Fruit fly (Drosophila melanogaster) whole organism, embryonic: Measurements from ENCODE around the gene CG15894.
A peak's percentile ranks its signal among the peaks of the same experiment; 100 is the strongest.

Experiments
- CG10274 ChIP-seq: fragments of 200-800 bp; sonication (Bioruptor generic); optimal IDR thresholded peaks from 3 replicates; lab custom pipeline; 2017; ENCODE audit warnings: missing biosample characterization, mild to moderate bottlenecking, missing genetic modification characterization
- CG11247 ChIP-seq: fragments of 200-800 bp; sonication (Bioruptor generic); IDR thresholded peaks from 2 replicates; pipeline ENCODE4 v1.3.6; 2022; ENCODE audit warnings: missing biosample characterization, missing genetic modification characterization
- CG12769 ChIP-seq: fragments of 200-800 bp; sonication (Bioruptor generic); optimal IDR thresholded peaks from 2 replicates; lab custom pipeline; 2019; ENCODE audit warnings: missing biosample characterization, mild to moderate bottlenecking, missing genetic modification characterization, moderate library complexity
- CG12942 ChIP-seq: fragments of 200-800 bp; sonication (Bioruptor generic); optimal IDR thresholded peaks from 3 replicates; lab custom pipeline; 2016; ENCODE audit warnings: missing biosample characterization, missing genetic modification characterization
- CG14667 ChIP-seq: fragments of 200-800 bp; sonication (Bioruptor generic); IDR thresholded peaks from 2 replicates; pipeline ENCODE4 v1.3.6; 2022; ENCODE audit warnings: missing biosample characterization, missing genetic modification characterization
- CG15269 ChIP-seq: fragments of 200-800 bp; sonication (Bioruptor generic); optimal IDR thresholded peaks from 2 replicates; lab custom pipeline; 2018; ENCODE audit warnings: missing biosample characterization, mild to moderate bottlenecking, missing genetic modification characterization, moderate library complexity
- CG18262 ChIP-seq: fragments of 200-800 bp; optimal IDR thresholded peaks from 3 replicates; lab custom pipeline; 2019; ENCODE audit warnings: missing biosample characterization, mild to moderate bottlenecking, missing genetic modification characterization, moderate library complexity
- CG18476 ChIP-seq: fragments of 200-800 bp; sonication (Bioruptor generic); optimal IDR thresholded peaks from 2 replicates; lab custom pipeline; 2016; ENCODE audit warnings: missing biosample characterization, mild to moderate bottlenecking, missing genetic modification characterization
- CG2875 ChIP-seq: fragments of 200-800 bp; sonication (Bioruptor generic); optimal IDR thresholded peaks from 2 replicates; lab custom pipeline; 2017; ENCODE audit warnings: missing biosample characterization, mild to moderate bottlenecking, missing genetic modification characterization, missing genetic modification reagents
- CG30403 ChIP-seq: fragments of 200-800 bp; sonication (Bioruptor generic); optimal IDR thresholded peaks from 3 replicates; lab custom pipeline; 2016; ENCODE audit warnings: missing biosample characterization, missing genetic modification characterization
- CG32532 ChIP-seq: fragments of 200-800 bp; sonication (Bioruptor generic); IDR thresholded peaks from 2 replicates; pipeline ENCODE4 v1.3.6; 2022; ENCODE audit warnings: missing biosample characterization, missing genetic modification characterization
- CG4617 ChIP-seq: fragments of 200-800 bp; sonication (Bioruptor generic); optimal IDR thresholded peaks from 3 replicates; lab custom pipeline; 2016; ENCODE audit warnings: missing biosample characterization, missing genetic modification characterization, borderline replicate concordance
- CG4820 ChIP-seq: fragments of 200-800 bp; sonication (Bioruptor generic); optimal IDR thresholded peaks from 3 replicates; lab custom pipeline; 2016; ENCODE audit warnings: missing biosample characterization, missing genetic modification characterization
- CG6254 ChIP-seq: fragments of 200-800 bp; sonication (Bioruptor generic); optimal IDR thresholded peaks from 3 replicates; lab custom pipeline; 2017; ENCODE audit warnings: mild to moderate bottlenecking, missing biosample characterization, missing genetic modification reagents, missing genetic modification characterization
- CG7928 ChIP-seq: fragments of 200-800 bp; sonication (Bioruptor generic); optimal IDR thresholded peaks from 2 replicates; lab custom pipeline; 2017; ENCODE audit warnings: missing biosample characterization, mild to moderate bottlenecking, missing genetic modification characterization
- CG7963 ChIP-seq: fragments of 200-800 bp; sonication (Bioruptor generic); IDR thresholded peaks from 3 replicates; pipeline ENCODE4 v1.3.6; 2022; ENCODE audit warnings: missing biosample characterization, missing genetic modification characterization; ENCODE audit not compliant: partially characterized antibody
- CG8290 ChIP-seq, 3 experiments: fragments of 200-800 bp; sonication (Bioruptor generic); optimal IDR thresholded peaks; 2 replicates each; lab custom pipeline; 2016 to 2019; ENCODE audit warnings: missing biosample characterization in 3 of 3, missing genetic modification characterization in 3 of 3, mild to moderate bottlenecking in 2 of 3, moderate library complexity in 1 of 3
- D ChIP-seq, 2 experiments: fragments of 200-800 bp in 1 of 2; fragments of >200 bp in 1 of 2; sonication (Bioruptor generic) in 1 of 2; optimal IDR thresholded peaks; 2 replicates in 1 of 2; 3 replicates in 1 of 2; lab custom pipeline; 2017; ENCODE audit warnings: mild to moderate bottlenecking in 1 of 2, missing biosample characterization in 1 of 2, missing genetic modification characterization in 1 of 2, missing genetic modification reagents in 1 of 2
- Dek ChIP-seq: fragments of 200-800 bp; sonication (Bioruptor generic); optimal IDR thresholded peaks from 3 replicates; lab custom pipeline; 2019; ENCODE audit warnings: missing biosample characterization, mild to moderate bottlenecking, missing genetic modification characterization, moderate library complexity
- Doc2 ChIP-seq: fragments of 200-800 bp; sonication (Bioruptor generic); IDR thresholded peaks from 2 replicates; pipeline ENCODE4 v1.3.6; 2022; ENCODE audit warnings: missing biosample characterization, missing genetic modification characterization
- Dp ChIP-seq: fragments of 200-800 bp; sonication (Bioruptor generic); optimal IDR thresholded peaks from 2 replicates; lab custom pipeline; 2018; ENCODE audit warnings: missing biosample characterization, mild to moderate bottlenecking, missing genetic modification characterization, moderate library complexity
- Eip74EF ChIP-seq, 2 experiments: fragments of 200-800 bp in 1 of 2; fragments of >200 bp in 1 of 2; sonication (Bioruptor generic) in 1 of 2; optimal IDR thresholded peaks; 2 replicates each; lab custom pipeline; 2017 to 2019; ENCODE audit warnings: missing biosample characterization in 2 of 2, missing genetic modification characterization in 2 of 2, mild to moderate bottlenecking in 1 of 2, moderate library complexity in 1 of 2
- Ets65A ChIP-seq: fragments of 200-800 bp; sonication (Bioruptor generic); peaks from one replicate; lab custom pipeline; 2016; ENCODE audit warnings: missing biosample characterization, missing genetic modification characterization
- Hr51 ChIP-seq, 2 experiments: fragments of 200-800 bp; sonication (Bioruptor generic); optimal IDR thresholded peaks; 2 replicates in 1 of 2; 3 replicates in 1 of 2; lab custom pipeline; 2016 to 2018; ENCODE audit warnings: missing biosample characterization in 2 of 2, missing genetic modification characterization in 2 of 2, mild to moderate bottlenecking in 1 of 2, moderate library complexity in 1 of 2
- Lhr ChIP-seq: fragments of 200-800 bp; sonication (Bioruptor generic); optimal IDR thresholded peaks from 3 replicates; lab custom pipeline; 2017; ENCODE audit warnings: mild to moderate bottlenecking, missing biosample characterization, missing genetic modification reagents, missing genetic modification characterization
- MBD-R2 ChIP-seq: fragments of 200-800 bp; sonication (Bioruptor generic); IDR thresholded peaks from 2 replicates; pipeline ENCODE4 v1.3.6; 2022; ENCODE audit warnings: missing biosample characterization, missing genetic modification characterization
- Mes4 ChIP-seq: fragments of 200-800 bp; sonication (Bioruptor generic); optimal IDR thresholded peaks from 2 replicates; lab custom pipeline; 2016; ENCODE audit warnings: missing biosample characterization, missing genetic modification characterization
- NC2β ChIP-seq: fragments of 200-800 bp; sonication (Bioruptor generic); optimal IDR thresholded peaks from 2 replicates; lab custom pipeline; 2016; ENCODE audit warnings: missing biosample characterization, missing genetic modification characterization
- Nf-YC ChIP-seq: fragments of 200-800 bp; optimal IDR thresholded peaks from 3 replicates; lab custom pipeline; 2019; ENCODE audit warnings: missing biosample characterization, mild to moderate bottlenecking, missing genetic modification characterization, moderate library complexity
- Ravus ChIP-seq: fragments of 200-800 bp; sonication (Bioruptor generic); IDR thresholded peaks from 2 replicates; pipeline ENCODE4 v1.3.6; 2022; ENCODE audit warnings: missing biosample characterization, missing genetic modification characterization
- Sox102F ChIP-seq: fragments of 200-800 bp; sonication (Bioruptor generic); optimal IDR thresholded peaks from 2 replicates; lab custom pipeline; 2018; ENCODE audit warnings: missing biosample characterization, mild to moderate bottlenecking, missing genetic modification characterization, moderate library complexity
- Usf ChIP-seq: fragments of 200-800 bp; sonication (Bioruptor generic); optimal IDR thresholded peaks from 2 replicates; lab custom pipeline; 2017; ENCODE audit warnings: missing genotype, missing biosample characterization, missing genetic modification characterization
- Vsx1 ChIP-seq: fragments of 200-800 bp; sonication (Bioruptor generic); optimal IDR thresholded peaks from 2 replicates; lab custom pipeline; 2017; ENCODE audit warnings: missing biosample characterization, mild to moderate bottlenecking, missing genetic modification characterization, missing genetic modification reagents
- crp ChIP-seq, 2 experiments: fragments of 200-800 bp; sonication (Bioruptor generic); optimal IDR thresholded peaks; 2 replicates in 1 of 2; 3 replicates in 1 of 2; lab custom pipeline; 2017; ENCODE audit warnings: missing biosample characterization in 2 of 2, missing genetic modification characterization in 2 of 2, mild to moderate bottlenecking in 1 of 2, moderate library complexity in 1 of 2
- esg ChIP-seq: fragments of 200-800 bp; sonication (Bioruptor generic); conservative IDR thresholded peaks from 2 replicates; pipeline ENCODE4 v1.3.6; 2022; ENCODE audit warnings: missing biosample characterization, missing genetic modification characterization
- fu2 ChIP-seq: fragments of 200-800 bp; sonication (Bioruptor generic); optimal IDR thresholded peaks from 2 replicates; lab custom pipeline; 2016; ENCODE audit warnings: missing biosample characterization, missing genetic modification characterization
- grau ChIP-seq: fragments of 200-800 bp; optimal IDR thresholded peaks from 3 replicates; lab custom pipeline; 2019; ENCODE audit warnings: missing biosample characterization, mild to moderate bottlenecking, missing genetic modification characterization, moderate library complexity
- grn ChIP-seq: fragments of 200-800 bp; sonication (Bioruptor generic); optimal IDR thresholded peaks from 3 replicates; lab custom pipeline; 2017; ENCODE audit warnings: missing biosample characterization, missing genetic modification characterization
- ken ChIP-seq: fragments of 200-800 bp; sonication (Bioruptor generic); IDR thresholded peaks from 3 replicates; pipeline ENCODE4 v1.3.6; 2022; ENCODE audit warnings: missing biosample characterization, missing genetic modification characterization
- lbe ChIP-seq: fragments of 200-800 bp; sonication (Bioruptor generic); optimal IDR thresholded peaks from 2 replicates; lab custom pipeline; 2016; ENCODE audit warnings: missing biosample characterization, mild to moderate bottlenecking, missing genetic modification characterization
- nmo ChIP-seq: fragments of 200-800 bp; sonication (Bioruptor generic); optimal IDR thresholded peaks from 2 replicates; lab custom pipeline; 2018; ENCODE audit warnings: missing biosample characterization, mild to moderate bottlenecking, missing genetic modification characterization, moderate library complexity
- run ChIP-seq: fragments of 200-800 bp; sonication (Bioruptor generic); optimal IDR thresholded peaks from 3 replicates; lab custom pipeline; 2018; ENCODE audit warnings: missing biosample characterization, mild to moderate bottlenecking, missing genetic modification characterization
- shn ChIP-seq: fragments of 200-800 bp; sonication (Bioruptor generic); optimal IDR thresholded peaks from 3 replicates; lab custom pipeline; 2016; ENCODE audit warnings: missing biosample characterization, missing genetic modification characterization
- sim ChIP-seq: fragments of 200-800 bp; sonication (Bioruptor generic); IDR thresholded peaks from 2 replicates; pipeline ENCODE4 v1.3.6; 2022; ENCODE audit warnings: missing biosample characterization, missing genetic modification characterization
- sr ChIP-seq: fragments of 200-800 bp; sonication (Bioruptor generic); IDR thresholded peaks from 3 replicates; pipeline ENCODE4 v1.3.6; 2022; ENCODE audit warnings: missing biosample characterization, missing genetic modification characterization
- trem ChIP-seq: fragments of 200-800 bp; optimal IDR thresholded peaks from 3 replicates; lab custom pipeline; 2019; ENCODE audit warnings: missing biosample characterization, mild to moderate bottlenecking, missing genetic modification characterization, moderate library complexity
- ttk ChIP-seq: fragments of 200-800 bp; sonication (Bioruptor generic); IDR thresholded peaks from 2 replicates; pipeline ENCODE4 v2.1.2; 2022; ENCODE audit warnings: missing biosample characterization, missing genetic modification characterization
- vvl ChIP-seq: fragments of 200-800 bp; sonication (Bioruptor generic); IDR thresholded peaks from 2 replicates; pipeline ENCODE4 v1.3.6; 2022; ENCODE audit warnings: missing biosample characterization, missing genetic modification characterization
- wdn ChIP-seq: fragments of 200-800 bp; sonication (Bioruptor generic); IDR thresholded peaks from 2 replicates; pipeline ENCODE4 v1.3.6; 2022; ENCODE audit warnings: missing biosample characterization, missing genetic modification characterization

Gene CG15894

dm6 chrX:6267187-6267711 is 41.8 kb upstream of the CG15894 start, which contains the start of gene schlank (continued):
- TF ChIP-seq ken (peak; percentile 66), CG12942 (GFP tag; lab: Kevin White, UChicago) (peak; percentile 29), ttk (GFP tag; lab: Robert Waterston, UW) (peak; percentile 26; the same call in 1 of the 2 replicates), Ravus (0 out of 2 replicates have a peak, but pooled peaks have one; percentile 8), Doc2 (no peak), CG10274 (GFP tag; lab: Kevin White, UChicago) (no peak), CG7963 (GFP tag; lab: Robert Waterston, UW) (no peak), NC2β (peak; percentile 60), Hr51 (GFP tag; optimal IDR thresholded peaks at IDR 0.05; lab: Kevin White, UChicago) (peak in 1 of 2 experiments; percentile 1), esg (GFP tag; lab: Robert Waterston, UW) (peak; percentile 57), Ets65A (GFP tag; lab: Kevin White, UChicago) (peak; percentile 97), Dek (peak; percentile 35), crp (GFP tag; optimal IDR thresholded peaks at IDR 0.05; lab: Kevin White, UChicago) (no peak), Vsx1 (GFP tag; lab: Kevin White, UChicago) (no peak), CG8290 (GFP tag; optimal IDR thresholded peaks at IDR 0.05; lab: Kevin White, UChicago) (peak; percentile 46), CG8290 (tag; optimal IDR thresholded peaks at IDR 0.05; lab: Kevin White, UChicago) (peak in 1 of 2 experiments; percentile 72), CG7928 (peak; percentile 85), CG4617 (GFP tag; lab: Kevin White, UChicago) (no peak), sim (GFP tag; lab: Robert Waterston, UW) (no peak), vvl (GFP tag; lab: Robert Waterston, UW) (peak; percentile 68), lbe (GFP tag; lab: Kevin White, UChicago) (no peak), CG14667 (GFP tag; lab: Robert Waterston, UW) (peak; percentile 39), CG15269 (tag; lab: Kevin White, UChicago) (no peak), wdn (GFP tag; lab: Robert Waterston, UW) (peak; percentile 56), Mes4 (GFP tag; lab: Kevin White, UChicago) (no peak), grn (GFP tag; lab: Kevin White, UChicago) (no peak), CG30403 (GFP tag; lab: Kevin White, UChicago) (peak; percentile 62), grau (peak; percentile 99), CG18476 (GFP tag; lab: Kevin White, UChicago) (peak; percentile 31), CG12769 (peak; percentile 59), trem (peak; percentile 10), CG18262 (tag; lab: Kevin White, UChicago) (peak; percentile 53), Sox102F (no peak), Eip74EF (GFP tag; optimal IDR thresholded peaks at IDR 0.05; lab: Kevin White, UChicago) (no peak), Dp (GFP tag; lab: Kevin White, UChicago) (peak; percentile 30), shn (peak; percentile 55), CG2875 (GFP tag; lab: Kevin White, UChicago) (no peak), CG11247 (GFP tag; lab: Robert Waterston, UW) (peak; percentile 16; the same call in 1 of the 2 replicates), Nf-YC (peak; percentile 22), fu2 (GFP tag; lab: Kevin White, UChicago) (peak; percentile 59), run (tag; lab: Kevin White, UChicago) (no peak), Usf (GFP tag; lab: Kevin White, UChicago) (no peak), nmo (GFP tag; lab: Kevin White, UChicago) (peak; percentile 45), Lhr (GFP tag; lab: Kevin White, UChicago) (peak; percentile 71), MBD-R2 (no peak), D (optimal IDR thresholded peaks at IDR 0.05; lab: Kevin White, UChicago) (no peak), D (GFP tag; optimal IDR thresholded peaks at IDR 0.05; lab: Kevin White, UChicago) (no peak), CG6254 (GFP tag; lab: Kevin White, UChicago) (no peak), sr (no peak), CG4820 (GFP tag; lab: Kevin White, UChicago) (no peak), CG32532 (GFP tag; lab: Robert Waterston, UW) (peak; percentile 73)
